Fruit fly (Drosophila melanogaster): ENCODE results near the gene emei.
A peak's percentile ranks its signal among the peaks of the same experiment; 100 is the strongest.

Gene emei

DNA sequence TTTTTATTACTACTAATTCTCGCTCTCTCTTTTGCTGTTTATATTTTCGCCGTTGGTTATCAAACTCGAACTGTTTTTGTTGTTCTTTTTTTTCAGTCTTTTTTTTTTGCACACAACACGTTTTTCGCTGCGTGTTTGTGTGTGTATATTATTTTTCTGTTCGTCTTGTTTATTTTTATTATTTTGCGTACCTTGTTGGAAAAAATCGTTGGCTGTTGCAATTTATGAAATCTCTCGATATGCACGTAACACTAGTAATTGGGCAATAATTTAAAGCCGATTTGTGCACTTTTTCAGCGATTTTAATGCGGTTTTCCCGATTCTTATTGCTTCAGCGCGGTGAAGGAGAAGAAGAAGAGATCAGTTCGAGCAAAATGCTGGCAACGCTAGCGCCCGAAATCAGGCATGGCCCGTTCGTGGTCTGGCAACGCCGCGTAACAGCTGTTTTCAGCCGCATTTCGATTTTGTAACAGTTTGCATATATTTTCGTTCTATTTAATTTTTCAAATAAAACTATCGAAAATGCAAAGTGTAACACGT, 11.0 kb downstream of the emei start, which contains the start of the genes FoxK and mRpL2 (continued):
- TF ChIP-seq cg (GFP tag; optimal IDR thresholded peaks at IDR 0.05) (peak; percentile 26), H15 (GFP tag; IDR thresholded peaks at IDR 0.05) (0 out of 3 replicates have a peak, but pooled peaks have one; percentile 34), Atf3 (GFP tag; optimal IDR thresholded peaks at IDR 0.05) (no peak), CG11560 (tag; IDR thresholded peaks at IDR 0.05) (no peak), bab2 (GFP tag; optimal IDR thresholded peaks at IDR 0.05) (no peak), usp (GFP tag; optimal IDR thresholded peaks at IDR 0.05) (no peak), CG18011 (GFP tag; optimal IDR thresholded peaks at IDR 0.05) (peak; percentile 40), sug (tag; optimal IDR thresholded peaks at IDR 0.05) (peak; percentile 0), CG7372 (GFP tag; IDR thresholded peaks at IDR 0.05) (no peak), CG33213 (GFP tag; optimal IDR thresholded peaks at IDR 0.05) (peak; percentile 10), Fer2 (tag; optimal IDR thresholded peaks at IDR 0.05) (no peak), cas (GFP tag; IDR thresholded peaks at IDR 0.05) (no peak), ems (GFP tag; optimal IDR thresholded peaks at IDR 0.05) (no peak), CG17829 (tag; optimal IDR thresholded peaks at IDR 0.05) (peak; percentile 25), nau (GFP tag; optimal IDR thresholded peaks at IDR 0.05) (no peak), Hr3 (GFP tag; optimal IDR thresholded peaks at IDR 0.05) (no peak), onecut (GFP tag; IDR thresholded peaks at IDR 0.05) (peak; percentile 25; the same call in 1 of the 2 replicates), CG12744 (GFP tag; optimal IDR thresholded peaks at IDR 0.05) (no peak), Atf6 (GFP tag; IDR thresholded peaks at IDR 0.05) (no peak), tio (GFP tag; optimal IDR thresholded peaks at IDR 0.05) (no peak), CG3281 (GFP tag; optimal IDR thresholded peaks at IDR 0.05) (peak; percentile 5), stc (GFP tag; IDR thresholded peaks at IDR 0.05) (no peak), row (GFP tag; IDR thresholded peaks at IDR 0.05) (peak; percentile 20; the same call in 1 of the 3 replicates), Hand (GFP tag; optimal IDR thresholded peaks at IDR 0.05) (no peak), CG10565 (GFP tag; optimal IDR thresholded peaks at IDR 0.05) (no peak), CG1792 (GFP tag; optimal IDR thresholded peaks at IDR 0.05) (no peak), CG3065 (GFP tag; optimal IDR thresholded peaks at IDR 0.05) (peak; percentile 79), danr (GFP tag; IDR thresholded peaks at IDR 0.05) (no peak), Xbp1 (GFP tag; optimal IDR thresholded peaks at IDR 0.05) (peak; percentile 13), Ptx1 (GFP tag; IDR thresholded peaks at IDR 0.05) (no peak), Deaf1 (tag; optimal IDR thresholded peaks at IDR 0.05) (no peak), CG17361 (GFP tag; IDR thresholded peaks at IDR 0.05) (no peak), CG2199 (GFP tag; IDR thresholded peaks at IDR 0.05) (no peak), tap (tag; optimal IDR thresholded peaks at IDR 0.05) (no peak), eyg (GFP tag; optimal IDR thresholded peaks at IDR 0.05) (no peak), crc (GFP tag; optimal IDR thresholded peaks at IDR 0.05) (no peak), stwl (tag; optimal IDR thresholded peaks at IDR 0.05) (peak; percentile 83), corto (GFP tag; optimal IDR thresholded peaks at IDR 0.05) (no peak), CG12236 (GFP tag; optimal IDR thresholded peaks at IDR 0.05) (no peak), CG17359 (tag; optimal IDR thresholded peaks at IDR 0.05) (no peak), CG4617 (GFP tag; optimal IDR thresholded peaks at IDR 0.05; ENCODE audit: borderline replicate concordance) (peak; percentile 81), grau (tag; optimal IDR thresholded peaks at IDR 0.05) (peak; percentile 2), lbe (GFP tag; optimal IDR thresholded peaks at IDR 0.05) (peak; percentile 74), grn (GFP tag; optimal IDR thresholded peaks at IDR 0.05) (no peak), nmo (GFP tag; optimal IDR thresholded peaks at IDR 0.05) (peak; percentile 19), jing (GFP tag; optimal IDR thresholded peaks at IDR 0.05) (no peak), nom (GFP tag; optimal IDR thresholded peaks at IDR 0.05) (peak; percentile 97), CG30431 (GFP tag; optimal IDR thresholded peaks at IDR 0.05) (no peak), sqz (GFP tag; optimal IDR thresholded peaks at IDR 0.05) (peak; percentile 83), crol (GFP tag; IDR thresholded peaks at IDR 0.05) (no peak; the same call in 1 of the 2 replicates), klu (GFP tag; IDR thresholded peaks at IDR 0.05) (no peak)
